Fruit fly (Drosophila melanogaster) whole organism, embryonic: Measurements from ENCODE around the gene Doc1.
A peak's percentile ranks its signal among the peaks of the same experiment; 100 is the strongest.

Experiments
- Aef1 ChIP-seq: fragments of 200-800 bp; sonication (Bioruptor generic); IDR thresholded peaks from 3 replicates; pipeline ENCODE4 v1.3.6; 2022; ENCODE audit warnings: missing biosample characterization, missing genetic modification characterization
- CG10979 ChIP-seq: fragments of 200-800 bp; sonication (Bioruptor generic); optimal IDR thresholded peaks from 2 replicates; lab custom pipeline; 2018; ENCODE audit warnings: missing biosample characterization, mild to moderate bottlenecking, missing genetic modification characterization, moderate library complexity
- CG11696 ChIP-seq: fragments of 200-800 bp; sonication (Bioruptor generic); IDR thresholded peaks from 2 replicates; pipeline ENCODE4 v1.3.6; 2022; ENCODE audit warnings: missing biosample characterization, missing genetic modification characterization
- CG12219 ChIP-seq: fragments of 200-800 bp; sonication (Bioruptor generic); optimal IDR thresholded peaks from 3 replicates; lab custom pipeline; 2018; ENCODE audit warnings: missing biosample characterization, mild to moderate bottlenecking, missing genetic modification characterization
- CG12236 ChIP-seq: fragments of 200-800 bp; sonication (Bioruptor generic); optimal IDR thresholded peaks from 2 replicates; lab custom pipeline; 2016; ENCODE audit warnings: missing biosample characterization, missing genetic modification characterization
- CG12769 ChIP-seq: fragments of 200-800 bp; sonication (Bioruptor generic); optimal IDR thresholded peaks from 2 replicates; lab custom pipeline; 2019; ENCODE audit warnings: missing biosample characterization, mild to moderate bottlenecking, missing genetic modification characterization, moderate library complexity
- CG12942 ChIP-seq: fragments of 200-800 bp; sonication (Bioruptor generic); optimal IDR thresholded peaks from 3 replicates; lab custom pipeline; 2016; ENCODE audit warnings: missing biosample characterization, missing genetic modification characterization
- CG14860 ChIP-seq: fragments of 200-800 bp; sonication (Bioruptor generic); IDR thresholded peaks from 3 replicates; pipeline ENCODE4 v1.3.6; 2022; ENCODE audit warnings: missing biosample characterization, missing genetic modification characterization; ENCODE audit not compliant: partially characterized antibody
- CG18476 ChIP-seq: fragments of 200-800 bp; sonication (Bioruptor generic); optimal IDR thresholded peaks from 2 replicates; lab custom pipeline; 2016; ENCODE audit warnings: missing biosample characterization, mild to moderate bottlenecking, missing genetic modification characterization
- CG2202 ChIP-seq: fragments of 200-800 bp; sonication (Bioruptor generic); optimal IDR thresholded peaks from 2 replicates; lab custom pipeline; 2018; ENCODE audit warnings: missing biosample characterization, mild to moderate bottlenecking, missing genetic modification characterization
- CG2678 ChIP-seq: fragments of 200-800 bp; sonication (Bioruptor generic); optimal IDR thresholded peaks from 3 replicates; lab custom pipeline; 2019; ENCODE audit warnings: missing biosample characterization, mild to moderate bottlenecking, missing genetic modification characterization, moderate library complexity
- CG3065 ChIP-seq: fragments of 200-800 bp; sonication (Bioruptor generic); optimal IDR thresholded peaks from 2 replicates; lab custom pipeline; 2016; ENCODE audit warnings: missing biosample characterization, missing genetic modification characterization
- CG31224 ChIP-seq: fragments of 200-800 bp; sonication (Bioruptor generic); IDR thresholded peaks from 2 replicates; pipeline ENCODE4 v1.3.6; 2022; ENCODE audit warnings: missing biosample characterization, missing genetic modification characterization
- CG32767 ChIP-seq: fragments of 200-800 bp; sonication (Bioruptor generic); IDR thresholded peaks from 2 replicates; pipeline ENCODE4 v1.3.6; 2022; ENCODE audit warnings: missing biosample characterization, missing genetic modification characterization
- CG34422 ChIP-seq: fragments of 200-800 bp; sonication (Bioruptor generic); IDR thresholded peaks from 3 replicates; pipeline ENCODE4 v1.3.6; 2022; ENCODE audit warnings: missing biosample characterization, missing genetic modification characterization
- CG3838 ChIP-seq: fragments of 200-800 bp; sonication (Bioruptor generic); optimal IDR thresholded peaks from 3 replicates; lab custom pipeline; 2016; ENCODE audit warnings: missing biosample characterization, missing genetic modification characterization
- CG4707 ChIP-seq: fragments of 200-800 bp; sonication (Bioruptor generic); optimal IDR thresholded peaks from 2 replicates; lab custom pipeline; 2018; ENCODE audit warnings: missing biosample characterization, mild to moderate bottlenecking, missing genetic modification characterization, moderate library complexity
- CG7928 ChIP-seq: fragments of 200-800 bp; sonication (Bioruptor generic); optimal IDR thresholded peaks from 2 replicates; lab custom pipeline; 2017; ENCODE audit warnings: missing biosample characterization, mild to moderate bottlenecking, missing genetic modification characterization
- CG8290 ChIP-seq, 3 experiments: fragments of 200-800 bp; sonication (Bioruptor generic); optimal IDR thresholded peaks; 2 replicates each; lab custom pipeline; 2016 to 2019; ENCODE audit warnings: missing biosample characterization in 3 of 3, missing genetic modification characterization in 3 of 3, mild to moderate bottlenecking in 2 of 3, moderate library complexity in 1 of 3
- CG8765 ChIP-seq: fragments of 200-800 bp; sonication (Bioruptor generic); IDR thresholded peaks from 2 replicates; pipeline ENCODE4 v1.3.6; 2022; ENCODE audit warnings: missing biosample characterization, missing genetic modification characterization
- CG9215 ChIP-seq: fragments of 200-800 bp; sonication (Bioruptor generic); IDR thresholded peaks from 2 replicates; pipeline ENCODE4 v1.3.6; 2022; ENCODE audit warnings: missing biosample characterization, missing genetic modification characterization
- CTCF ChIP-seq: fragments of 200-800 bp; sonication (Bioruptor generic); optimal IDR thresholded peaks from 2 replicates; lab custom pipeline; 2017; ENCODE audit warnings: missing biosample characterization, mild to moderate bottlenecking, missing genetic modification characterization, moderate library complexity
- CrebB ChIP-seq: fragments of 200-800 bp; sonication (Bioruptor generic); optimal IDR thresholded peaks from 3 replicates; lab custom pipeline; 2018; ENCODE audit warnings: missing biosample characterization, mild to moderate bottlenecking, missing genetic modification characterization
- Hr51 ChIP-seq, 2 experiments: fragments of 200-800 bp; sonication (Bioruptor generic); optimal IDR thresholded peaks; 2 replicates in 1 of 2; 3 replicates in 1 of 2; lab custom pipeline; 2016 to 2018; ENCODE audit warnings: missing biosample characterization in 2 of 2, missing genetic modification characterization in 2 of 2, mild to moderate bottlenecking in 1 of 2, moderate library complexity in 1 of 2
- Hr78 ChIP-seq, 2 experiments: fragments of 200-800 bp in 1 of 2; fragments of >200 bp in 1 of 2; sonication (Bioruptor generic) in 1 of 2; optimal IDR thresholded peaks; 2 replicates each; lab custom pipeline; 2017 to 2019; ENCODE audit warnings: missing biosample characterization in 2 of 2, missing genetic modification characterization in 2 of 2, mild to moderate bottlenecking in 1 of 2, moderate library complexity in 1 of 2
- Mes4 ChIP-seq: fragments of 200-800 bp; sonication (Bioruptor generic); optimal IDR thresholded peaks from 2 replicates; lab custom pipeline; 2016; ENCODE audit warnings: missing biosample characterization, missing genetic modification characterization
- Myb ChIP-seq: fragments of 200-800 bp; sonication (Bioruptor generic); optimal IDR thresholded peaks from 2 replicates; lab custom pipeline; 2016; ENCODE audit warnings: missing biosample characterization, missing genetic modification characterization
- NC2β ChIP-seq: fragments of 200-800 bp; sonication (Bioruptor generic); optimal IDR thresholded peaks from 2 replicates; lab custom pipeline; 2016; ENCODE audit warnings: missing biosample characterization, missing genetic modification characterization
- Sry-δ ChIP-seq: fragments of 200-800 bp; sonication (Bioruptor generic); optimal IDR thresholded peaks from 2 replicates; lab custom pipeline; 2016; ENCODE audit warnings: missing biosample characterization, missing genetic modification characterization
- ap ChIP-seq: fragments of 200-800 bp; sonication (Bioruptor generic); IDR thresholded peaks from 2 replicates; pipeline ENCODE4 v1.3.6; 2022; ENCODE audit warnings: missing biosample characterization, missing genetic modification characterization
- az2 ChIP-seq: fragments of 200-800 bp; sonication (Bioruptor generic); optimal IDR thresholded peaks from 3 replicates; lab custom pipeline; 2016; ENCODE audit warnings: missing biosample characterization, missing genetic modification characterization
- cad ChIP-seq: fragments of >200 bp; optimal IDR thresholded peaks from 2 replicates; lab custom pipeline; 2017; ENCODE audit warnings: missing biosample characterization, missing genetic modification characterization
- cwo ChIP-seq: fragments of 200-800 bp; sonication (Bioruptor generic); optimal IDR thresholded peaks from 3 replicates; lab custom pipeline; 2017; ENCODE audit warnings: missing biosample characterization, missing genetic modification characterization, mild to moderate bottlenecking, moderate library complexity, missing genetic modification reagents
- da ChIP-seq: fragments of 200-800 bp; sonication (Bioruptor generic); optimal IDR thresholded peaks from 2 replicates; lab custom pipeline; 2016; ENCODE audit warnings: missing biosample characterization, missing genetic modification characterization
- dysf ChIP-seq: fragments of 200-800 bp; sonication (Bioruptor generic); IDR thresholded peaks from 3 replicates; pipeline ENCODE4 v1.3.6; 2022; ENCODE audit warnings: missing biosample characterization, missing genetic modification characterization
- eve ChIP-seq, 2 experiments: fragments of >200 bp; optimal IDR thresholded peaks; 2 replicates each; lab custom pipeline; 2017; ENCODE audit warnings: missing biosample characterization in 2 of 2, missing genetic modification characterization in 2 of 2
- insv ChIP-seq, 2 experiments: fragments of 200-800 bp; sonication (Bioruptor generic); optimal IDR thresholded peaks; 3 replicates each; lab custom pipeline; 2016 to 2018; ENCODE audit warnings: missing biosample characterization in 2 of 2, missing genetic modification characterization in 2 of 2
- jing ChIP-seq: fragments of 200-800 bp; sonication (Bioruptor generic); optimal IDR thresholded peaks from 2 replicates; lab custom pipeline; 2018; ENCODE audit warnings: missing biosample characterization, mild to moderate bottlenecking, missing genetic modification characterization
- kni ChIP-seq: fragments of 200-800 bp; sonication (Bioruptor generic); optimal IDR thresholded peaks from 3 replicates; lab custom pipeline; 2017; ENCODE audit warnings: mild to moderate bottlenecking, missing biosample characterization, missing genetic modification reagents, missing genetic modification characterization
- lmd ChIP-seq: fragments of 200-800 bp; sonication (Bioruptor generic); IDR thresholded peaks from 2 replicates; pipeline ENCODE4 v1.3.6; 2022; ENCODE audit warnings: missing biosample characterization, missing genetic modification characterization
- mirr ChIP-seq: fragments of 200-800 bp; sonication (Bioruptor generic); optimal IDR thresholded peaks from 3 replicates; lab custom pipeline; 2018; ENCODE audit warnings: missing biosample characterization, mild to moderate bottlenecking, missing genetic modification characterization
- nmo ChIP-seq: fragments of 200-800 bp; sonication (Bioruptor generic); optimal IDR thresholded peaks from 2 replicates; lab custom pipeline; 2018; ENCODE audit warnings: missing biosample characterization, mild to moderate bottlenecking, missing genetic modification characterization, moderate library complexity
- oc ChIP-seq: fragments of 200-800 bp; sonication (Bioruptor generic); optimal IDR thresholded peaks from 2 replicates; lab custom pipeline; 2018; ENCODE audit warnings: missing biosample characterization, mild to moderate bottlenecking, missing genetic modification characterization, moderate library complexity
- pita ChIP-seq: fragments of 200-800 bp; sonication (Bioruptor generic); optimal IDR thresholded peaks from 2 replicates; lab custom pipeline; 2017; ENCODE audit warnings: missing biosample characterization, mild to moderate bottlenecking, missing genetic modification characterization
- twi ChIP-seq: fragments of 200-800 bp; optimal IDR thresholded peaks from 2 replicates; lab custom pipeline; 2019; ENCODE audit warnings: missing biosample characterization, mild to moderate bottlenecking, missing genetic modification characterization, moderate library complexity
- unpg ChIP-seq: fragments of 200-800 bp; sonication (Bioruptor generic); optimal IDR thresholded peaks from 3 replicates; lab custom pipeline; 2018; ENCODE audit warnings: missing biosample characterization, mild to moderate bottlenecking, missing genetic modification characterization, moderate library complexity

Doc1 gene

DNA sequence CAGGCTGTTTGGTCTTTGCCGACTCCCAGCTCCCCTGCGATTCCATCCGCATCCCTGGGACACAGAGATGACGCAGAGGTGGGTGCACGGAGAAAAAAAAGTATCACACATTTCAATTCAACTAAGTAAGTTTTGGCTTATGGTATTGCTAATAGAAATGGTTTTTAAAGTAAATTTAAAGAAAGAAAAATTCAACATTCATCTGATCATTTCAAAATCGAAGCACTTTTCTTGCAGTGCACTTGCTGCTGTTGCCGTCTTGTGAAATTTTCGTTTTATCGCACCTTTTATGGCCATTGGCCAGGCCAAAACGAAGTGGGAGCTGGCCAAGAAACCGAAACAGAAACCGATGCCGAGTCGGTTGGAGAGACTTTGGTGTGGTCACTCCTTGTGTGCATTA, 4.1 kb downstream of the Doc1 start (continued):
- TF ChIP-seq twi (tag; lab: Kevin White, UChicago): no peak
- peak; percentile 49 for TF ChIP-seq nmo (GFP tag; lab: Kevin White, UChicago)
- TF ChIP-seq CTCF: no peak
- TF ChIP-seq CG2678 (tag; lab: Kevin White, UChicago): peak; percentile 74
- peak; percentile 54; the same call in 1 of the 2 replicates for TF ChIP-seq CG31224 (GFP tag; lab: Robert Waterston, UW)
- TF ChIP-seq CG8290 (GFP tag; optimal IDR thresholded peaks at IDR 0.05; lab: Kevin White, UChicago): no peak
- no peak for TF ChIP-seq CG8290 (tag; optimal IDR thresholded peaks at IDR 0.05; lab: Kevin White, UChicago)
- TF ChIP-seq CG18476: peak; percentile 24
- no peak for TF ChIP-seq da (GFP tag; lab: Kevin White, UChicago)
- TF ChIP-seq CG2202 (tag; lab: Kevin White, UChicago): no peak
- TF ChIP-seq CrebB (tag; lab: Kevin White, UChicago): no peak
- TF ChIP-seq insv (GFP tag; optimal IDR thresholded peaks at IDR 0.05; lab: Kevin White, UChicago): no peak
- peak; percentile 73 for TF ChIP-seq dysf
- peak in 1 of 2 experiments; percentile 59 for TF ChIP-seq eve (GFP tag; optimal IDR thresholded peaks at IDR 0.05; lab: Kevin White, UChicago)
- TF ChIP-seq Hr78 (GFP tag; optimal IDR thresholded peaks at IDR 0.05; lab: Kevin White, UChicago): peak in 1 of 2 experiments; percentile 19
- peak; percentile 87 for TF ChIP-seq ap
- peak; percentile 42 for TF ChIP-seq CG12769 (tag; lab: Kevin White, UChicago)
- TF ChIP-seq jing (GFP tag; lab: Kevin White, UChicago): no peak
- peak; percentile 68 for TF ChIP-seq lmd
- peak; percentile 10 for TF ChIP-seq Myb (GFP tag; lab: Kevin White, UChicago)
- TF ChIP-seq CG12219 (GFP tag; lab: Kevin White, UChicago): peak; percentile 22
- peak; percentile 48; the same call in 1 of the 3 replicates for TF ChIP-seq Aef1 (GFP tag; lab: Robert Waterston, UW)
- TF ChIP-seq CG8765: peak; percentile 83
- TF ChIP-seq CG10979 (tag; lab: Kevin White, UChicago): peak; percentile 80
- TF ChIP-seq CG4707 (GFP tag; lab: Kevin White, UChicago): no peak
- TF ChIP-seq pita (GFP tag; lab: Kevin White, UChicago): no peak
- TF ChIP-seq CG3065: no peak
- TF ChIP-seq CG32767: peak; percentile 52; the same call in 1 of the 2 replicates
- TF ChIP-seq cwo (GFP tag; lab: Kevin White, UChicago): peak; percentile 42
- TF ChIP-seq unpg (GFP tag; lab: Kevin White, UChicago): peak; percentile 36
- TF ChIP-seq mirr: no peak
- peak; percentile 24 for TF ChIP-seq CG12942
- TF ChIP-seq Mes4 (GFP tag; lab: Kevin White, UChicago): peak; percentile 6
- TF ChIP-seq CG11696: no peak
- peak; percentile 34 for TF ChIP-seq CG12236
- TF ChIP-seq CG34422 (GFP tag; lab: Robert Waterston, UW): peak; percentile 57; the same call in 2 of the 3 replicates
- TF ChIP-seq CG14860 (GFP tag; lab: Robert Waterston, UW): no peak
- no peak for TF ChIP-seq NC2β (GFP tag; lab: Kevin White, UChicago)
- TF ChIP-seq cad: no peak
- peak; percentile 27; the same call in 1 of the 2 replicates for TF ChIP-seq CG9215 (GFP tag; lab: Robert Waterston, UW)
- no peak for TF ChIP-seq oc (tag; lab: Kevin White, UChicago)
- TF ChIP-seq Sry-δ (GFP tag; lab: Kevin White, UChicago): peak; percentile 26
- no peak for TF ChIP-seq CG3838 (GFP tag; lab: Kevin White, UChicago)
- TF ChIP-seq kni (GFP tag; lab: Kevin White, UChicago): no peak
- TF ChIP-seq az2: peak; percentile 56
- no peak for TF ChIP-seq Hr51 (GFP tag; optimal IDR thresholded peaks at IDR 0.05; lab: Kevin White, UChicago)
- no peak for TF ChIP-seq CG7928
